Worm (Caenorhabditis elegans) whole organism, L4/young adult: ENCODE data around the gene kvs-2.

ENCODE experiments used
- W03F9.2 ChIP-seq: fragments of 150-350 bp; optimal IDR thresholded peaks from 2 replicates; lab custom pipeline; 2014; ENCODE audit warnings: missing biosample characterization, missing genetic modification characterization
- dao-5 ChIP-seq: sonication (generic microtip); optimal IDR thresholded peaks from 2 replicates; lab custom pipeline; 2016; ENCODE audit warnings: missing genotype, missing genetic modification characterization, moderate library complexity, missing compliant biosample characterization
- him-1 ChIP-seq: sonication (generic microtip); optimal IDR thresholded peaks from 2 replicates; lab custom pipeline; 2016; ENCODE audit warnings: missing genotype, missing genetic modification reagents, missing genetic modification characterization, missing compliant biosample characterization

kvs-2 gene

DNA sequence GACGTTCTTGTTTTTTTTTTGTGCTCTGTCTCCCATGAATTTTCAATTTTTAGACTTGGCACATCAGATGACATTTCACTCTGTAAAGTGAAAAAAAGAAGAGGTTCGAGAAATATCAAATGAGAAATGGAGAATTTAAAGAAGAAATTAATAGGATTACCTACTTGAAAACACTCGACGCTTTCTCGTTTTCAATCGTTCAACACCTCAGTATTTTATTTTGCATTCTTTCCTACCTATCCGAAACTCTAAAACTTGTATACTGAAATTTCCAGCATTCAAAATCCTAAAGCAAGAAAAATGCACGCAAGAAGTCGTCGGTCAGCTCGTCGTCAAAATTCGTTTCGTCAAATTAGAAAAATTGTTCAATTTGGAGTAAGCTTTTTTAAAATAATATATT, at the start of gene kvs-2:
TSS of gene kvs-2 (plus strand) at position 301 of the 400 bp plus-strand sequence.
- TF ChIP-seq W03F9.2 (no peak), him-1 (no peak), dao-5 (no peak)

DNA sequence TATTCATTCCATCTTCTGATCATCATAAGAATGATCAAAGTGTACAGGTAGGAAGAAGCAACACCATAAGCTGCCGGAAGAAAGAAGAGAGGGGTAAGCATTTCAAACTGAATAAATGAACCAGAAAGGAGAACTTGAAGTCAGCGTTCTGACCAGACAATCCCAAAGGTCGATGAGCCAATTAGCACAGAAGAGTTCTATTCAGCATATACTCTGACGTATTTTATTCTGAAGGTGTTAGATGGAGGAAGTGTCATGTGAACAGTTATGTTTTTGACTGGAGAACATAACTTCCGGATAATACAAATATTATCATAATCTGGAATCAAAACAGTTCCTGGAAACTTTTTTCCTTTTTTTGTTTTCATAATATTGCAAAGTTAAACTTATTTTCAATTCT, 47.1 kb upstream of the kvs-2 start, which contains the start of gene srg-32:
TSS of gene srg-32 (minus strand) at position 101 of the 400 bp plus-strand sequence.
- TF ChIP-seq W03F9.2 (no peak), him-1 (no peak), dao-5 (no peak)

DNA sequence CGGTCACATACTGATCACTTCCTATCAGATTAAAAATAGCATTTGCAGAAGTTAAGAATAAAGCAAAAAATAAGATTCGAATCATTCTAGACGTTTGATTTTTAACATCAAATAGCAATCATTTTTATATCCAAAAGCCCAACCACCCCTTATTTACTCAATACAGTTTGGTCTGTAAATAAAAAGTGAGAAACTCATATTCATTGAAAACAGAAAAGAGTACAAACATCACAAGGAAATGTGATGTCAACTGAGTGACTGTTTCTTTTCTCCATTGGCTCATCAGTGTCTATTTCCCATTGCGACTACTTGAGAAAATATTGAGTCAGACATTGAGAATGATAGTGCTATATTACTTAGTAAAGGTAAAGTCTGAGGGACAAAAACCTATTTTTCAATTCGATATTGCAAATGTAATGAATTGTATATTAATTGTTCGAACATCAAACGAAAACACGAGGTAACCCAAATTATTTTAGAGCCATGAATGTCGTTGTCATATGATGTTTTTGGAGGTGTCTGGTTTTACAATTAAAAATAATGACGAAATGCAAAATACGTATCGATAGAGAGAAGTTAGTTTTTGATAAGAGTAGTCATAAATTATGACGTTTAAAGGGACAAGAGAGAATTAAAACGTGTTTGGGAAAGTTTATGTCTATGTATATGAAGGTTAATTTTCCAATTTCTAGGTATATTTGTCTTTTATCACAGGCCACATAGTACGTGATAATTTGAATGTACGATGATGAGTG, 45.9 kb upstream of the kvs-2 start, which contains the start of gene ttr-23:
TSS of gene ttr-23 (minus strand) at position 87 of the 755 bp plus-strand sequence.
- TF ChIP-seq W03F9.2 (no peak), him-1 (no peak), dao-5 (no peak)

DNA sequence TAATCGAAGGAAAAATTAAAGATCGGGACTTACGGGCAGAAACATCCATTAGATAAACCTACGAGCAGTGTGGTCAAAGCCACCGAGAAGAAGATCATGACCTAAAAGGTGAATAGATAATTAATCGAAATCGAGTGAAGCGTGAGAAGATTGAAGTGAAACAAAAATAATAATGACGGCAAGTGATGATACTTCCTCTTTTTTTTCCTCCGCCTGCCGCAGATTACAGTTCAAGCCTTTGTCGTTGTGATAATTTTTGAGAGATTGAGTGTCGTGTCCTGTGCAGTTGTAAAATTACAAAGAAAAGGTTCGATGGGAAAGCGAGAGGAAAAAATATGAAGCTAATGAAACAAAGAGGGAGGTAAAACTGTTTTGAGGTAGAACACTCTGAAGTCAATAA, 43.3 kb upstream of the kvs-2 start, which contains the start of gene T21C9.9:
TSS of gene T21C9.9 (minus strand) at position 101 of the 400 bp plus-strand sequence.
- no peak for TF ChIP-seq dao-5
- no peak for TF ChIP-seq him-1
- no peak for TF ChIP-seq W03F9.2

DNA sequence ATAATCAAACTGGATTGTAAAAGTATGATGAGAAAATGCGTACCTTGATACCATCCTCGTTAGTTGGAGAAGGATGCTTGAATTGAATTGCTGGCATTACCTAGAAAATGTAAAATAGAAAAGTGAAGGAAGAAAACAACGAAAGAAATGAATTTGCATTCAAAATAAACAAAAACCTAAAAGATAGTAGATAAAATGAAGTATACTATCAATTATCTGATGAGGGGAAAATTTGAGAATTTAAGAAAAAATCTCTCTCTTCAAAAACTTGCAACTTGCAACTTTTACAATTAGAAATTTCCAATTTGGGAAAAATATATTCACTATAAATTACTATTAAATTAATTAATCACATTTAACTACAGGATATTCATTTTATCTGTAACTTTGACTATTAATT, 41.0 kb upstream of the kvs-2 start, which contains the start of gene T21C9.11:
TSS of gene T21C9.11 (minus strand) at position 101 of the 400 bp plus-strand sequence.
- no peak for TF ChIP-seq dao-5
- TF ChIP-seq him-1: no peak
- TF ChIP-seq W03F9.2: no peak

DNA sequence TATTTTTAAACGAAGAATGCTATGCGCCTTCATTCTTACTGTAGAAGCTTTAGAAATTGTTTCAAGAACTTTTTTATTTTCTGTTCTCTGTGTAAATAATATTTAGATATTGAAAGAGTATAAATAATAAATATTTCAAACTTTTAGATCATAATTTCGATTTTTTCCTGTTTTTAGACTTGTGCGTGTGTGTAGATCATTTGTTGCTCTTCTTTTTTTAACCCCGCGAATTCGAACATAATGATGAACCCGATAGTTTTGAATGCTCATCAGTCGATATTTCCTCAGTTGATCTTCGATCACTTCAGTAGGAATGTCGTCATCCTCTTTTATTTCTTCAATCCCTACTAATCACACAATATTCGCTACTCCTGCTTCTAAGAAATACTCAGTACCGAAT, 38.6 kb upstream of the kvs-2 start, which contains the start of gene T21C9.13:
TSS of gene T21C9.13 (plus strand) at position 33 of the 400 bp plus-strand sequence.
- TF ChIP-seq him-1 (no peak), dao-5 (no peak)

DNA sequence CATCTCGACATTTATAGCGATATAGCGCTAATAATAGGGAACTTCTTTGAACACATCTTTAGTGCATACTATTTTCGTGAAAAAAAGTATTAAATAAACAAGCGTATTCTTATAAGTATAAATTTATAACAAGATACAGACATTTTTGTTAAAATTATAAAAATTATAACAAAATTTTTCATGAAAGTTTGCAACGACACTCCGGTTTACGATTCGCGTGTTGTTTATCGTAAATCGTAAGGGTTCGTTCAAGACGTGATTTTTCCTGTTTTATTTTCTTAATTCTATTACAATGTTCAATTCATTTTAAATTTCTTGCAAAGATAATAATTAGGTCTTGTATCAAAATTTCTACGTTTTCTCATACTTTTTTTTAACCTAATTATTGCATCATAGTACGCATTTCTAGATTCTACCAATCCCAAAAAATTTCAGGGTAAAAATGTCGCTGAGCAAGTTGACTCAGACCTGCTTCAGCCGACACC, 37.1 kb upstream of the kvs-2 start, which contains the start of gene scpl-4:
TSS of gene scpl-4 (plus strand) at position 435 of the 485 bp plus-strand sequence.
- TF ChIP-seq W03F9.2 (no peak), dao-5 (no peak), him-1 (no peak)

DNA sequence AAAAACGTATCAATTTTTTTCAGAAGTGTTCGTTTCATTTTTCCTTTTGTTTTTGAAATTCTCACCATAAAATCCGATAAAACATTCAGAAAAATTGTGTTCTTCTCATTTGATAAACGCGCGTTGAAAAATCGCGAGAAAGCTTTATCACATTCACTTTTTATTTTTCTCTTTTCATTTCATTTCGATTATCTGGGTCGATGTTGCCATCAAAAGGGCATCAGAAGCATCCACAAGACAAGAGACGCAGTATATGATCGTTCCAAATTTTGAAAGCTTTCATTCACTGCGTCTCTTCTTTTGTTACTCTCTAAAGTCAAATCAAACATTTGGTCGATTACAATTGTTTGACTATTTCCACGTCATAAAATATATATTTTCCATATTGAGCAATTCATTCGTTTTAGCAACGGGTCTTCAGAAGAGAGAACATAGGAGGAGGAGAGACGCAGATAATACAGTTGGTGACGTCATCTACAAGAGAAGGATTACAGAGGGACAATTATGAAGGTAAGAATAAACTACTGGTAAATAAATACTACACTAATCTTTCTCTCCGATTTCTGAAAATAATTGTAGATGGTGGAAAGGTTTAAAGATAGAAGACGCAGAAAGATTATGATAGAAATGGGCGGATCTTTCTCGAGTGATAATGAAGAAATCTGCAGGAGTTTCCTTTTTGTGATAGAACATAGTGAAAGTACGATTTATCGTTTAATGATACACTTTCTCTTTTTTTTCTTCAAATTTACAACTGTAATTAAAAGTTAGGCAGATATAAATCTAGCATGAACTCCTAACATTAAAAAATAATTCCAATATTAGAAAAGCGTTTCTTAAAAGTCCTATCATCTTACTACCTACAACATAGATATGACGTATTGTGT, 33.5 kb upstream of the kvs-2 start, which contains the start of gene H27A22.1:
TSS of gene H27A22.1 (plus strand) at position 505 of the 887 bp plus-strand sequence.
- TF ChIP-seq dao-5: no peak
- TF ChIP-seq him-1: no peak
- TF ChIP-seq W03F9.2: no peak

DNA sequence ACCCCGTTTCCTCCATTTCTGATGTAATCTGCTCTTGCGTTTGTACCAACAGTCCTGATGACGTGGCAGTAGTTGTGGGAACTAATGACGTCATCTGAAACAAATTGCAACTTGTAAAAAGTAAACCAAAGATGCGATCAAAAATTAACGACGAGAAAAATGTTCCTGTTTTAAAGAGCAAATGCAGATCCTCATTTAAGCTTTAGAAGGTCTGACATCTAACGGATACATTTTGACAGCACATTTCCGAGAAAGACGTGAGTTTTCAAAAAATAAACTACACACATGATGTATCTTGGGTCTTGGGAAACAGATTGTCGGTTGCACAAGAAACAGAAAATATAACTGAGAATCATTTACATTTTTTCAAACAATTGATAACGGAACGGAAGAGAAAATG, 20.3 kb upstream of the kvs-2 start, which contains the start of gene H09F14.1:
TSS of gene H09F14.1 (minus strand) at position 101 of the 400 bp plus-strand sequence.
- no peak for TF ChIP-seq him-1

DNA sequence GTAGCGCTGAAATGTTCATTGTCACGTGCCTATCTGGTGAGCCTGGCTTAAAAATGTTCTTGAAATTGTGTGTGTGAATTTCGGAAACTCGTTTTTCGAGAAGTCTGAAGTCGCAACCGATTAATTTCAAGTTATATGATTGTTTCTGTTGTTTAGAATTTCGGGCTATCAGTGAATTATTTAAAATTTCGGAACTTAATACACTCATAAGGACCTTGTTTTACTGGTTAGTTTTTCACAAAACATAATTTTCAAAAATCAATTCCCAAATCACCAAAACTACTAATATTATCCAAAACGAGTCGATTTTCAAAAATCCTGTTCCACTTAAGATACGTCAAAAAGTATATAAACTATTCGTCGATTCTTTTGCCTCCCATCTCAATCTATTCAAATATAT, 5.3 kb upstream of the kvs-2 start:
- no peak for TF ChIP-seq W03F9.2
- TF ChIP-seq him-1: no peak
- no peak for TF ChIP-seq dao-5

DNA sequence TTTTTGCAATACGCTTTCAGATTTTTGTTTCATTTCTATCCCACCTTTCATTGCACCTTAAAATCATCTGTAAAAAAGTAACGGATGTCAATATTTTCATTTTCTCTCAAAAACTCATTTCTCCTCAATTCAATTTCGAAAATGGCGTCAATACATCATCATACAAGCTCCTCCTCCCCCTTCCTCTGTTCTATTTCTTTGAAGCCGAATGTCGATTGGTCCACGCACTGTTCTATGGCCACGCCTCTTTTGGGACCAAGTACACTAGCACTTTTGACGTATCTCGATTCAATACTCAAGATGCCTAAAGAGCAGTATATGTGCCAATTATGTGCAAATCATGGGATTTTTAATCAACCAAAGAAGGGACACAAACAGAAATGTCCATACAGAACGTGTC, 3.1 kb upstream of the kvs-2 start, which contains the start of gene mab-23:
TSS of gene mab-23 (plus strand) at position 301 of the 400 bp plus-strand sequence.
- no peak for TF ChIP-seq him-1
- TF ChIP-seq W03F9.2: no peak
- TF ChIP-seq dao-5: no peak

DNA sequence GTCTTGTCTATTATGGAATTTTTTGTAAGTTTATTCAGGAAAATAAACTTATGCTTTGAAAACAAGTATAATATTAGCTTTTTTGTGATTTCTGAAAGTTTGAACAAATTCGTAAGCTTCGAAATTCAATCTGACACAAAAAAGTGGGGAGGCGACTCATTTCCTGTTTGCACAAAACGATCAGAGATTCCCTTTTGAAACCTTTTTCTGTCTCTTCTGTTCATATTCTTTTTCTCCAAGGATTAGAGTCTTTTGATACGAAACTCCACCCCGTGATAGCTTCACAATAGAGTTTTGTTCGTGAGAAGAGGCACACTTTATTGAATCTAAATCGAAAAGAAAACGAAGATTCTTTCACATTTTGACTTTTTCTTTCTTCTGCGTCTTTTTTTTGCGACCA, 5.2 kb downstream of the kvs-2 start:
- TF ChIP-seq him-1: no peak
- TF ChIP-seq W03F9.2: no peak
- no peak for TF ChIP-seq dao-5

DNA sequence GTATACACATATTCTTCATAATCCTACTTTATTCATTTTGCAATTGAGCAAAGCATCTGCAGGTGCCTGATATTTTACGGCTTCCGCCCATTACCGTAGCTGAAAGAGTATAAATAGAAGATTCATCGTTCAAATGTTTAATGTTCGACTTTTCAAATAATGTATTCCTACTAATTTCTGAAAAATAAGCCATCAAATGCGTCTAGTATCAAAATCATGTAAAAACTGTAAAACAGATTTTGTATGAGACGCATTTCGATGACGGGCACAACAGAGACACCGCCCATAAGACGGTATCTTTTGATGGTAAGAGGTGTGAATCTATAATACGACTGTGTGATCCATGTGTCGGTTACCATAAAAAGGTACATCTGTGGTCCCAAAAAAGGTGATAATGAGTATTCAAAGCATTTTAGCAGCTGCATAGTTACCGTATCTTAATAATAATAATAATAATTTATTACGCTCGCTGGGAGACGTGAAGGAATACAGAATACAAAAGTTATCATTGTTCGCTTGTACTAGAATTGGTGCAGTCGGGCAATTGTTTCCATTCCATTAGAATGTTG, 11.3 kb downstream of the kvs-2 start, which contains the start of the genes C32C4.3 and C32C4.16:
TSS of gene C32C4.3 (minus strand) at position 101 of the 569 bp plus-strand sequence.
TSS of gene C32C4.16 (plus strand) at position 519 of the 569 bp plus-strand sequence.
- no peak for TF ChIP-seq W03F9.2
- TF ChIP-seq him-1: no peak
- no peak for TF ChIP-seq dao-5

DNA sequence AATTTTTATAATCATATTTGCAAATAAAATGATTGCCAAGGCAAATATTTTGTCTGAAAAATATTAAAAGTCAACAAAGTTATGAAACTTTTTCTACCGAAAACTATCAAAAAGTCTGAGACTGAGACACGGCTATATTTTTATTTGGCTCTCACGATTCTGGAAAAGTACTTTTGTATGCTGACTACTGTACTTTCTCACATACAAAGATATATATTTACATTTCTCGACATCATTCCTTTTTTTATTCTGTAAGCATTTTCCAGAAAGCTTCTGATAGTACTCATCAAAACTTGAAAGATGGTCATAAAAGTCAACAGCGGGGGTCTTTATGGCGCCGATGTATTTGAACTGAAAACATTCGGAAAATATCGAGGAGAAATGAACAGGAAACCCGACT, 12.3 kb downstream of the kvs-2 start, which contains the start of gene aqp-6:
TSS of gene aqp-6 (plus strand) at position 301 of the 400 bp plus-strand sequence.
- TF ChIP-seq dao-5 (no peak), him-1 (no peak), W03F9.2 (no peak)
